Worm (Caenorhabditis elegans) whole organism, L4 larva: ENCODE data around the gene F38E9.4.
A peak's percentile ranks its signal among the peaks of the same experiment; 100 is the strongest.

Experiments
- F26F4.8 ChIP-seq: fragments of 200-800 bp; sonication (Bioruptor generic); conservative IDR thresholded peaks from 2 replicates; pipeline ENCODE4 v1.3.6; 2022; ENCODE audit warnings: missing genetic modification characterization, missing compliant biosample characterization
- Y105C5A.15 ChIP-seq: fragments of 200-800 bp; sonication (Bioruptor generic); IDR thresholded peaks from 2 replicates; pipeline ENCODE4 v1.3.6; 2022; ENCODE audit warnings: missing genetic modification characterization, missing compliant biosample characterization
- Y5F2A.4 ChIP-seq: fragments of 200-800 bp; sonication (Bioruptor generic); optimal IDR thresholded peaks from 2 replicates; lab custom pipeline; 2018; ENCODE audit warnings: mild to moderate bottlenecking, missing genetic modification characterization, missing compliant biosample characterization
- ZK337.2 ChIP-seq: fragments of 200-800 bp; sonication (Bioruptor generic); IDR thresholded peaks from 2 replicates; pipeline ENCODE4 v1.3.6; 2022; ENCODE audit warnings: missing genetic modification reagents, missing genetic modification characterization, missing compliant biosample characterization
- ZK546.5 ChIP-seq, 2 experiments: sonication (generic microtip); optimal IDR thresholded peaks; 2 replicates each; lab custom pipeline; 2017; ENCODE audit warnings: missing biosample characterization in 2 of 2, missing genetic modification characterization in 2 of 2
- aha-1 ChIP-seq: fragments of 150-350 bp; peaks from one replicate; lab custom pipeline; 2014; ENCODE audit warnings: missing biosample characterization, missing genetic modification characterization
- attf-4 ChIP-seq: sonication (generic microtip); optimal IDR thresholded peaks from 3 replicates; lab custom pipeline; 2017; ENCODE audit warnings: missing biosample characterization, missing genetic modification characterization
- ceh-20 ChIP-seq: fragments of 200-800 bp; sonication (Bioruptor generic); IDR thresholded peaks from 2 replicates; pipeline ENCODE4 v1.3.6; 2022; ENCODE audit warnings: missing genetic modification reagents, missing genetic modification characterization, missing compliant biosample characterization
- ceh-32 ChIP-seq: sonication (generic microtip); optimal IDR thresholded peaks from 2 replicates; lab custom pipeline; 2016; ENCODE audit warnings: mild to moderate bottlenecking, missing genetic modification characterization, missing compliant biosample characterization; ENCODE audit not compliant: poor library complexity
- ctbp-1 ChIP-seq: fragments of 200-800 bp; sonication (Bioruptor generic); IDR thresholded peaks from 2 replicates; pipeline ENCODE4 v1.3.6; 2022; ENCODE audit warnings: missing genetic modification reagents, missing genetic modification characterization, missing compliant biosample characterization
- daf-12 ChIP-seq: fragments of 150-350 bp; optimal IDR thresholded peaks from 2 replicates; lab custom pipeline; 2014; ENCODE audit warnings: missing biosample characterization, missing genetic modification reagents, missing genetic modification characterization
- daf-16 ChIP-seq, 3 experiments: sonication (generic microtip); optimal IDR thresholded peaks; 2 replicates each; lab custom pipeline; 2016 to 2017; ENCODE audit warnings: missing genetic modification characterization in 3 of 3, missing genetic modification reagents in 3 of 3, mild to moderate bottlenecking in 2 of 3, missing compliant biosample characterization in 2 of 3, missing biosample characterization in 1 of 3, moderate library complexity in 1 of 3
- daf-19 ChIP-seq: fragments of 200-800 bp; sonication (Bioruptor generic); conservative IDR thresholded peaks from 2 replicates; pipeline ENCODE4 v1.3.6; 2022; ENCODE audit warnings: missing genetic modification characterization, missing compliant biosample characterization
- dmd-6 ChIP-seq: fragments of 200-800 bp; sonication (Bioruptor generic); IDR thresholded peaks from 2 replicates; pipeline ENCODE4 v1.3.6; 2022; ENCODE audit warnings: missing genetic modification reagents, missing genetic modification characterization, missing compliant biosample characterization
- egl-43 ChIP-seq: fragments of 200-800 bp; sonication (Bioruptor generic); IDR thresholded peaks from 2 replicates; pipeline ENCODE4 v1.3.6; 2022; ENCODE audit warnings: missing genetic modification reagents, missing genetic modification characterization, missing compliant biosample characterization
- hif-1 ChIP-seq, 2 experiments: sonication (generic microtip); optimal IDR thresholded peaks; 2 replicates each; lab custom pipeline; 2016 to 2017; ENCODE audit warnings: missing compliant biosample characterization in 2 of 2, missing genetic modification characterization in 2 of 2, missing genetic modification reagents in 2 of 2, missing genotype in 2 of 2, mild to moderate bottlenecking in 1 of 2
- hmg-1.1 ChIP-seq: fragments of 200-800 bp; sonication (Bioruptor generic); IDR thresholded peaks from 2 replicates; pipeline ENCODE4 v1.3.6; 2022; ENCODE audit warnings: missing genetic modification reagents, missing genetic modification characterization, missing compliant biosample characterization
- lin-1 ChIP-seq: fragments of 200-800 bp; sonication (Bioruptor generic); IDR thresholded peaks from 2 replicates; pipeline ENCODE4 v1.3.6; 2022; ENCODE audit warnings: missing genetic modification reagents, missing genetic modification characterization, missing compliant biosample characterization
- lin-38 ChIP-seq: fragments of 200-800 bp; sonication (Bioruptor generic); IDR thresholded peaks from 2 replicates; pipeline ENCODE4 v1.3.6; 2022; ENCODE audit warnings: missing genetic modification reagents, missing genetic modification characterization, missing compliant biosample characterization
- lsy-2 ChIP-seq, 2 experiments: fragments of 150-350 bp in 1 of 2; sonication (generic microtip) in 1 of 2; optimal IDR thresholded peaks; 2 replicates each; lab custom pipeline; 2014 to 2017; ENCODE audit warnings: missing biosample characterization in 2 of 2, missing genetic modification characterization in 2 of 2
- nhr-25 ChIP-seq: sonication (generic microtip); optimal IDR thresholded peaks from 2 replicates; lab custom pipeline; 2017; ENCODE audit warnings: missing genetic modification characterization, mild to moderate bottlenecking, missing compliant biosample characterization, antibody characterized with exemption, moderate library complexity, borderline replicate concordance; ENCODE audit not compliant: insufficient read depth
- nhr-41 ChIP-seq: fragments of 200-800 bp; sonication (Bioruptor generic); IDR thresholded peaks from 2 replicates; pipeline ENCODE4 v1.3.6; 2022; ENCODE audit warnings: missing genetic modification reagents, missing genetic modification characterization, missing compliant biosample characterization
- nhr-48 ChIP-seq: sonication (generic microtip); optimal IDR thresholded peaks from 2 replicates; lab custom pipeline; 2016; ENCODE audit warnings: mild to moderate bottlenecking, missing genetic modification characterization, missing compliant biosample characterization
- php-3 ChIP-seq: fragments of 200-800 bp; sonication (Bioruptor generic); IDR thresholded peaks from 2 replicates; pipeline ENCODE4 v1.3.6; 2022; ENCODE audit warnings: missing genetic modification reagents, missing genetic modification characterization, missing compliant biosample characterization
- rbr-2 ChIP-seq: sonication (generic microtip); optimal IDR thresholded peaks from 2 replicates; lab custom pipeline; 2016; ENCODE audit warnings: missing genotype, missing genetic modification characterization, missing compliant biosample characterization
- sdz-12 ChIP-seq: fragments of 200-800 bp; sonication (Bioruptor generic); optimal IDR thresholded peaks from 2 replicates; lab custom pipeline; 2018; ENCODE audit warnings: mild to moderate bottlenecking, missing genetic modification characterization, missing compliant biosample characterization
- skn-1 ChIP-seq: fragments of 150-350 bp; optimal IDR thresholded peaks from 2 replicates; lab custom pipeline; 2014; ENCODE audit warnings: missing biosample characterization, missing genetic modification characterization
- snpc-1.2 ChIP-seq: fragments of 200-800 bp; sonication (Bioruptor generic); IDR thresholded peaks from 2 replicates; pipeline ENCODE4 v1.3.6; 2022; ENCODE audit warnings: missing genetic modification reagents, missing genetic modification characterization, missing compliant biosample characterization
- spr-1 ChIP-seq: sonication (generic microtip); optimal IDR thresholded peaks from 2 replicates; lab custom pipeline; 2016; ENCODE audit warnings: mild to moderate bottlenecking, missing genetic modification characterization, missing compliant biosample characterization
- unc-62 ChIP-seq, 3 experiments: fragments of 150-350 bp in 1 of 3; sonication (generic microtip); optimal IDR thresholded peaks in 2 of 3; peaks in 1 of 3; 1 replicate in 1 of 3; 2 replicates in 2 of 3; lab custom pipeline; 2014 to 2017; ENCODE audit warnings: missing biosample characterization in 3 of 3, missing genetic modification characterization in 3 of 3, missing genetic modification reagents in 3 of 3, missing genotype in 1 of 3
- zip-11 ChIP-seq: fragments of 200-800 bp; sonication (Bioruptor generic); IDR thresholded peaks from 2 replicates; pipeline ENCODE4 v1.3.6; 2022; ENCODE audit warnings: missing genetic modification characterization, missing compliant biosample characterization

The F38E9.4 gene

ce11 chrX:16466157-16466556 is 14.4 kb downstream of the F38E9.4 start:
- TF ChIP-seq zip-11 (GFP tag; lab: Robert Waterston, UW), result no peak
- peak in 1 of 2 experiments; percentile 92 for TF ChIP-seq unc-62 (GFP tag; optimal IDR thresholded peaks at IDR 0.05 in 1 of 2; lab: Kevin White, UChicago)
- TF ChIP-seq unc-62 (tag; optimal IDR thresholded peaks at IDR 0.05; lab: Kevin White, UChicago), result no peak

- TF ChIP-seq snpc-1.2 (GFP tag; lab: Robert Waterston, UW) (no peak), aha-1 (tag; lab: Kevin White, UChicago) (peak; percentile 8)
Observed at ce11 chrX:16468845-16469244, 17.1 kb downstream of the F38E9.4 start.

ce11 chrX:16470758-16471157 is 19.0 kb downstream of the F38E9.4 start, which contains the start of gene F38E9.1:
F38E9.1 (plus strand) TSS chrX:16471058.
- TF ChIP-seq Y5F2A.4 (GFP tag; lab: Kevin White, UChicago), result no peak
- TF ChIP-seq nhr-25, result no peak
- no peak for TF ChIP-seq ceh-20 (GFP tag; lab: Robert Waterston, UW)
- TF ChIP-seq skn-1 (tag; lab: Kevin White, UChicago), result no peak
- no peak for TF ChIP-seq spr-1
- TF ChIP-seq sdz-12 (GFP tag; lab: Kevin White, UChicago), result no peak
- no peak for TF ChIP-seq Y105C5A.15 (GFP tag; lab: Robert Waterston, UW)
- no peak for TF ChIP-seq hif-1 (tag; optimal IDR thresholded peaks at IDR 0.05; lab: Kevin White, UChicago)
- TF ChIP-seq ZK337.2 (GFP tag; lab: Robert Waterston, UW), result no peak
- TF ChIP-seq ceh-32, result no peak
- TF ChIP-seq php-3 (GFP tag; lab: Robert Waterston, UW), result no peak
- TF ChIP-seq ZK546.5 (tag; optimal IDR thresholded peaks at IDR 0.05; lab: Kevin White, UChicago), result no peak
- TF ChIP-seq lin-38, result no peak
- TF ChIP-seq daf-12 (tag; lab: Kevin White, UChicago), result no peak
- TF ChIP-seq attf-4 (tag; lab: Kevin White, UChicago), result no peak
- TF ChIP-seq daf-19 (GFP tag; lab: Robert Waterston, UW), result no peak
- TF ChIP-seq nhr-48 (tag; lab: Kevin White, UChicago), result no peak
- no peak for TF ChIP-seq nhr-41 (GFP tag; lab: Robert Waterston, UW)

- peak; percentile 57 for TF ChIP-seq aha-1 (tag; lab: Kevin White, UChicago)
- no peak for TF ChIP-seq lin-1 (GFP tag; lab: Robert Waterston, UW)
Observed at ce11 chrX:16480232-16480631, 28.5 kb downstream of the F38E9.4 start.

ce11 chrX:16481026-16481425 is 29.3 kb downstream of the F38E9.4 start:
- TF ChIP-seq lsy-2 (tag; optimal IDR thresholded peaks at IDR 0.05; lab: Kevin White, UChicago), result peak in 1 of 2 experiments; percentile 57
- TF ChIP-seq rbr-2 (tag; lab: Kevin White, UChicago), result no peak
- no peak for TF ChIP-seq lin-1 (GFP tag; lab: Robert Waterston, UW)
- TF ChIP-seq ceh-32, result peak; percentile 21

- TF ChIP-seq Y5F2A.4 (GFP tag; lab: Kevin White, UChicago) (no peak), attf-4 (tag; lab: Kevin White, UChicago) (no peak), aha-1 (tag; lab: Kevin White, UChicago) (peak; percentile 59), daf-16 (GFP tag; optimal IDR thresholded peaks at IDR 0.05; lab: Kevin White, UChicago) (peak in 1 of 2 experiments; percentile 92), daf-16 (tag; optimal IDR thresholded peaks at IDR 0.05; lab: Kevin White, UChicago) (no peak)
Observed at ce11 chrX:16482944-16483343, 31.2 kb downstream of the F38E9.4 start.

- TF ChIP-seq dmd-6 (GFP tag; lab: Robert Waterston, UW) (peak; percentile 58), hmg-1.1 (GFP tag; lab: Robert Waterston, UW) (no peak), daf-16 (GFP tag; optimal IDR thresholded peaks at IDR 0.05; lab: Kevin White, UChicago) (no peak), daf-16 (tag; optimal IDR thresholded peaks at IDR 0.05; lab: Kevin White, UChicago) (peak; percentile 24), ctbp-1 (GFP tag; lab: Robert Waterston, UW) (0 out of 2 replicates have a peak, but pooled peaks have one; percentile 38), egl-43 (no peak), F26F4.8 (GFP tag; lab: Robert Waterston, UW) (no peak)
Observed at ce11 chrX:16484043-16484442, 32.3 kb downstream of the F38E9.4 start.
